Worm (Caenorhabditis elegans) whole organism, dauer: ENCODE data around the gene T07A9.12.
"Not testable (repeated sequence)": the region's sequence is repeated elsewhere in the genome, so short reads cannot be mapped to it uniquely, and the experiment has no call there.

ENCODE experiments used
- unc-62 ChIP-seq: sonication (generic microtip); optimal IDR thresholded peaks from 2 replicates; lab custom pipeline; 2017; ENCODE audit warnings: missing biosample characterization, missing genetic modification reagents, missing genetic modification characterization

T07A9.12 gene

ce11 chrIV:410420-410891 lies at the start of gene T07A9.12:
Gene T07A9.12, plus strand, starts transcription at chrIV:410867.
- no peak for TF ChIP-seq unc-62 (GFP tag; lab: Kevin White, UChicago)

DNA sequence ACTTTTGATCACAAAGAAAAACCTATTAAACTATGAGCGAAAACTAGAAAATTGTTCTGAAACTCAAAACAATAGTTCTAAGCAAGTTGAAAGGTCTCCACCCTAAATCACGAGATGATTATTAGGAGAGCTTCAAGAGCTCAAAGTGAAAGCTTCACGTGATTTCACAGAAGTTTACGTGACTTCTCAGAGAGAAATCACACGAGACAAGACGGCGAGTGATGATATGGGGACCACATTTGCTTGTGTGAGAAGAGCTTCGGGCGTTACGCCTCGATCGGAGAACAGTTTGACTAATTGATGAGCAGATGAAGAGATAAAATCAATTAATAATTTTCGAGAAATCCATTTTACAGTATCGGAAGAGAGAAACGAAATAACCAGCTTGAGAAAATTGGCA lies 45.7 kb upstream of the T07A9.12 start:
- TF ChIP-seq unc-62 (GFP tag; lab: Kevin White, UChicago), result no peak

- no peak for TF ChIP-seq unc-62 (GFP tag; lab: Kevin White, UChicago)
These were observed 44.3 kb upstream of the T07A9.12 start for ce11 chrIV:366406-366805.

DNA sequence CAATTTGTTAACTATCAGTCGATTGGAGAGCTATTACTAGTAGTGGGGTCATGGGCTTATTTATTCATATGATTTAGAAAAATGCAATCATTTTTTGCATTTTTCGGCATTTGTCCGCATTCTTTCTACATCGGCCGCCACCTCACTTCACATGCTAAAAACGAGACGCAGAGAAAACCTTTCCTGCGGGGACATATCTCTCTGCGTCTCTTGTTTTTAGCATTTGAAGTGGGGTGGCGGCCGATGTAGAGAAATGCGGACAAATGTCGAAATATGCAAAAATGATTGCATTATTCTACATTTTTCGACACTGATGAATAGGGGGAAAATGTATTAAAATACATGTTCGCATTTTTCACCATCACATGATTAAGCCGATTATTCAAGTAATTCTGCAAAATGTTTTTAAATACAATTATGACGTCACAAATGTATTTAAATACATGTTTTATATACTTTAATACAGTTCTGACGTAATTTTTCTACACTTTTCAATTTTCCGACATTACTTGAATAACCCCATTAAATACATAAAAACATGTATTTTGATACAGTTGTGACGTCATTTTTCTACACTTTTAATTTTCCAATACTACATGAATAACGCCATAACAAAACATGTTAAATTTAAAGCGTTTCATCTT lies 38.4 kb upstream of the T07A9.12 start:
- no peak for TF ChIP-seq unc-62 (GFP tag; lab: Kevin White, UChicago)

DNA sequence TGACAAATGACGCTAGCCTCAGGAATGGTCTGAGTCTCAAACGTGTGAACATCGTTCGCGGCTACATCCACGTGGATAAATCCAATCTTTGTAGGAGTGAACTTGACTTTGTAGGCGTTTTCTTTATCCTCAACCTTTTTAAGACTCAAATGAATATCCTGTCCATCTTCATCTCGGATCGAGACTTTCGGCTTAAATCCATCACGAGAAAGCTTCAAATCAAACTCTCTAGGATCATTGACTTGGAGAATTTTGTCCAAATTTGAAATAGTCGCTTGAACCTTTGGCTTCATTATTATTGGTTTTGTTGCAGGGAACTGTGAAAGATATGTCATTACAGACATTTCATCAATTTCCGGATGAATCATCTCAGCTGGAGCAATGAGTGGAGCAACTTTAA lies 36.7 kb upstream of the T07A9.12 start:
- no peak for TF ChIP-seq unc-62 (GFP tag; lab: Kevin White, UChicago)

ce11 chrIV:375915-376314 lies 34.8 kb upstream of the T07A9.12 start, which contains the start of gene fln-1:
Gene fln-1, minus strand, starts transcription at chrIV:376015.
- TF ChIP-seq unc-62 (GFP tag; lab: Kevin White, UChicago), result no peak

DNA sequence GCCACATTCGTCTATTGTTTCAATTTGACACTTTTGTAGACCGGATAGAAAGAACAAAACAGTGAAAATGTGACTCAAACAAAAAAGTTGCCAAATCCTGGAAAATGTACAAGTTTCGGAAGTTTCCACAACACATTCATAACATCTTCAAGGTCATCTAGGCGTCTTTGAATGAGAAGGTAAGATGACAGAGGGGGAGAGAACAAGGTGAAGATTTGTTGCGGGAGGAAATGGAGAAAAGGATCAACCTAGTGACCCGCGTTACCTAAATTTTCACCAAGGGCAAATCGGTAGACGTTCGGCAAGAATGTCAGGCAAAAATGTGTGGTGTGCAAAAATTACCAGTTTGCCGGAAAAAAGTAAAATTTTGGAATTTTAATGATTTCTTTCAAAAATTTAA lies 32.9 kb upstream of the T07A9.12 start:
- no peak for TF ChIP-seq unc-62 (GFP tag; lab: Kevin White, UChicago)

DNA sequence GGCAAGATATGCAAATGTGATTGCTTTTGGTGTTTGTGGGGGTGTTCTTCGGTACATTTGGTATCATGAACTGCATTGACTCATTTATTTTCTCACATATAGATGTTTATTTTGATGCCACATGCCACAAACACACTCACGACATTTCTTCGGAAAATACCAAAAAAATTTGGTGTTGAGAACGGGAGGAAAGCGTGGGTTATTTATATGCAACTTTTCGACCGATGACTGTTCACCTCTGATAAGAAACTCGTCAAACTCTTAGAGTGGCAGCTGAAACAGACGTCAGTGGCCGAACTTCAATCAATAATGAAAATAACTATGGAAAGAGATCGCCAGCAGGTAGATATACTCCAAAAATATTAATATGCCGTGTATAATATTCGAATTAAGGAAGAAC lies 32.3 kb upstream of the T07A9.12 start:
- no peak for TF ChIP-seq unc-62 (GFP tag; lab: Kevin White, UChicago)

DNA sequence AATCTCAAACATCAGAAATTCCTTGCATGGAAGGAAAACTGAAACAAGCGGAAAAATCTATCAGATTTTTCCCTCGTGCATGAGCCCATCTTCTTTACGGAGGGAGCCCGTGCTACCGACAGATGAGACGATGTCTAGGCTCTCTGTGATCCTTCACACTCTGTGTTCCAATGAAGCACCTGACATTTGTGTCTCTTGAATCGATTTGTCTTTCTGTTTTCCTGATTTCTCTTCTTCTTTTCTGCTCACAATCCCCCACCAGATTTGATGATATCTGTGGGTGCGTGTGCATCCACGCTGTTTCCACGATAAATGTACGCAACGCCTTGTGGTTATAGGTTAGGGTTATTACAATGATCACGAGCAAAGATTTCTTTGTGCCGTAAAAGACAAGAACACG lies 31.8 kb upstream of the T07A9.12 start:
- TF ChIP-seq unc-62 (GFP tag; lab: Kevin White, UChicago), result no peak

ce11 chrIV:379605-380004 lies 31.1 kb upstream of the T07A9.12 start:
- TF ChIP-seq unc-62 (GFP tag; lab: Kevin White, UChicago), result no peak

ce11 chrIV:383135-383731 lies 27.4 kb upstream of the T07A9.12 start, which contains the start of gene spl-1:
Gene spl-1, minus strand, starts transcription at chrIV:383185.
- no peak for TF ChIP-seq unc-62 (GFP tag; lab: Kevin White, UChicago)

DNA sequence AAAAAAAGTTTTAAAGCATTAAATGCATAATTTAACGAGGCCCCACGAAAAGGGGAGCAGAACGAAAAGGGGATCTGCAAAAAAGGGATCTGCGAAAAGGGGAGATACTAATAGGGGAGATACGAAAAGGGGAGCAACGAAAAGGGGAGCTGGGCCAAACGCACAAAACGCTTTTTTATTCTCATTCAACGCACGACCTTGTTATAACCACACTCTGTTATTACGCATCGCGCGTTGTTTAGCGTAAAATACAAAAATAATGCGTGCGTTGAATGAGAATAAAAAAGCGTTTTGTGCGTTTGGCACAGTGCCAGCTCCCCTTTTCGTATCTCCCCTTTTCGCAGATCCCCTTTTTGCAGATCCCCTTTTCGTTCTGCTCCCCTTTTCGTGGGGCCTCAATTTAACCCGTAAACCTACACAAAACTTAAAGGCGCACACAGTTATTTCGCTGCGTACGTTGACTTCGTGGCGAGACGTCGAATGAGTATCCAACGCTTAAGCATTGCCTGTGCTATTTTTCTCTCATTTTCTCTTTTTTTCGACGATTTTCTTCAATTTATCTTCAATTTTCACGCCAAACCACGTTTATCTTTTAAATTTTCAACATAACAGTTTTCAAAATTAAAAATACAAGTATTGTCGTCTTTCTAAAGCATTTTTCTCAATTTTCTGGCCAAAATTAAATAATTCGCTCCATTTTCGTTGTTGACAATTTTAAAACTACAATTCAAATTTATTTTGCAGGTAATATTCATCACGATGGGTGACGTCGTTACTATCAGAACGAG lies 25.3 kb upstream of the T07A9.12 start, which contains the start of gene rps-24:
TSS of gene rps-24 (plus strand) at position 738 of the 788 bp plus-strand sequence.
- not testable (repeated sequence) for TF ChIP-seq unc-62 (GFP tag; lab: Kevin White, UChicago)

ce11 chrIV:386576-386975 lies 24.1 kb upstream of the T07A9.12 start, which contains the start of gene T07A9.14:
Gene T07A9.14, plus strand, starts transcription at chrIV:386699.
- no peak for TF ChIP-seq unc-62 (GFP tag; lab: Kevin White, UChicago)

ce11 chrIV:387283-388048 lies 23.2 kb upstream of the T07A9.12 start:
- TF ChIP-seq unc-62 (GFP tag; lab: Kevin White, UChicago), result no peak

- TF ChIP-seq unc-62 (GFP tag; lab: Kevin White, UChicago), result no peak
These were observed 22.6 kb upstream of the T07A9.12 start, which contains the start of gene ssna-1 for ce11 chrIV:388073-388472. Gene ssna-1, plus strand, starts transcription at chrIV:388084.
